Fruit fly (Drosophila melanogaster) whole organism, embryonic: ENCODE results near the gene witty.

Source experiments
- BEAF-32 ChIP-seq: fragments of 200-800 bp; sonication (Bioruptor generic); optimal IDR thresholded peaks from 3 replicates; lab custom pipeline; 2017; ENCODE audit warnings: missing biosample characterization, missing genetic modification characterization, mild to moderate bottlenecking, moderate library complexity, missing genetic modification reagents
- BtbVII ChIP-seq: fragments of 200-800 bp; sonication (Bioruptor generic); optimal IDR thresholded peaks from 3 replicates; lab custom pipeline; 2017; ENCODE audit warnings: missing biosample characterization, mild to moderate bottlenecking, missing genetic modification characterization
- CG10543 ChIP-seq: fragments of 200-800 bp; sonication (Bioruptor generic); optimal IDR thresholded peaks from 3 replicates; lab custom pipeline; 2017; ENCODE audit warnings: missing biosample characterization, mild to moderate bottlenecking, missing genetic modification characterization, moderate library complexity
- CG10565 ChIP-seq: fragments of 200-800 bp; sonication (Bioruptor generic); optimal IDR thresholded peaks from 3 replicates; lab custom pipeline; 2016; ENCODE audit warnings: missing biosample characterization, mild to moderate bottlenecking, missing genetic modification characterization
- CG11696 ChIP-seq: fragments of 200-800 bp; sonication (Bioruptor generic); IDR thresholded peaks from 2 replicates; pipeline ENCODE4 v1.3.6; 2022; ENCODE audit warnings: missing biosample characterization, missing genetic modification characterization
- CG12769 ChIP-seq: fragments of 200-800 bp; sonication (Bioruptor generic); optimal IDR thresholded peaks from 2 replicates; lab custom pipeline; 2019; ENCODE audit warnings: missing biosample characterization, mild to moderate bottlenecking, missing genetic modification characterization, moderate library complexity
- CG15011 ChIP-seq: fragments of 200-800 bp; sonication (Bioruptor generic); optimal IDR thresholded peaks from 3 replicates; lab custom pipeline; 2018; ENCODE audit warnings: missing biosample characterization, mild to moderate bottlenecking, missing genetic modification characterization
- CG1603 ChIP-seq: fragments of 200-800 bp; sonication (Bioruptor generic); optimal IDR thresholded peaks from 2 replicates; lab custom pipeline; 2019; ENCODE audit warnings: missing biosample characterization, mild to moderate bottlenecking, missing genetic modification characterization, moderate library complexity
- CG16813 ChIP-seq: fragments of 200-800 bp; sonication (Bioruptor generic); IDR thresholded peaks from 3 replicates; pipeline ENCODE4 v1.3.6; 2022; ENCODE audit warnings: missing biosample characterization, missing genetic modification characterization; ENCODE audit not compliant: partially characterized antibody
- CG17186 ChIP-seq: fragments of 200-800 bp; sonication (Bioruptor generic); optimal IDR thresholded peaks from 3 replicates; lab custom pipeline; 2017; ENCODE audit warnings: missing biosample characterization, missing genetic modification reagents, missing genetic modification characterization
- CG17359 ChIP-seq: fragments of 200-800 bp; sonication (Bioruptor generic); optimal IDR thresholded peaks from 3 replicates; lab custom pipeline; 2018; ENCODE audit warnings: missing biosample characterization, mild to moderate bottlenecking, missing genetic modification characterization, moderate library complexity
- CG18764 ChIP-seq: fragments of 200-800 bp; sonication (Bioruptor generic); optimal IDR thresholded peaks from 3 replicates; lab custom pipeline; 2016; ENCODE audit warnings: missing biosample characterization, missing genetic modification characterization
- CG31365 ChIP-seq: fragments of 200-800 bp; sonication (Bioruptor generic); optimal IDR thresholded peaks from 2 replicates; lab custom pipeline; 2018; ENCODE audit warnings: missing biosample characterization, mild to moderate bottlenecking, missing genetic modification characterization
- CG31441 ChIP-seq: fragments of 200-800 bp; sonication (Bioruptor generic); IDR thresholded peaks from 2 replicates; pipeline ENCODE4 v1.3.6; 2022; ENCODE audit warnings: missing biosample characterization, missing genetic modification characterization
- CG33213 ChIP-seq: fragments of 200-800 bp; sonication (Bioruptor generic); optimal IDR thresholded peaks from 3 replicates; lab custom pipeline; 2016; ENCODE audit warnings: missing biosample characterization, missing genetic modification characterization
- CG34422 ChIP-seq: fragments of 200-800 bp; sonication (Bioruptor generic); IDR thresholded peaks from 3 replicates; pipeline ENCODE4 v1.3.6; 2022; ENCODE audit warnings: missing biosample characterization, missing genetic modification characterization
- CG4360 ChIP-seq: fragments of 200-800 bp; sonication (Bioruptor generic); IDR thresholded peaks from 2 replicates; pipeline ENCODE4 v1.3.6; 2022; ENCODE audit warnings: missing biosample characterization, missing genetic modification characterization
- CG6854 ChIP-seq: fragments of 200-800 bp; sonication (Bioruptor generic); optimal IDR thresholded peaks from 3 replicates; lab custom pipeline; 2017; ENCODE audit warnings: missing biosample characterization, mild to moderate bottlenecking, missing genetic modification characterization
- CG7745 ChIP-seq: fragments of 200-800 bp; sonication (Bioruptor generic); optimal IDR thresholded peaks from 2 replicates; lab custom pipeline; 2018; ENCODE audit warnings: missing biosample characterization, mild to moderate bottlenecking, missing genetic modification characterization, moderate library complexity
- CG9609 ChIP-seq: fragments of 200-800 bp; sonication (Bioruptor generic); optimal IDR thresholded peaks from 3 replicates; lab custom pipeline; 2016; ENCODE audit warnings: missing biosample characterization, missing genetic modification characterization
- CG9932 ChIP-seq: fragments of 200-800 bp; sonication (Bioruptor generic); IDR thresholded peaks from 2 replicates; pipeline ENCODE4 v1.3.6; 2022; ENCODE audit warnings: missing biosample characterization, missing genetic modification characterization
- Drgx ChIP-seq: fragments of 200-800 bp; sonication (Bioruptor generic); IDR thresholded peaks from 2 replicates; pipeline ENCODE4 v1.3.6; 2022; ENCODE audit warnings: missing biosample characterization, missing genetic modification characterization
- Fer3 ChIP-seq: fragments of 200-800 bp; sonication (Bioruptor generic); optimal IDR thresholded peaks from 2 replicates; lab custom pipeline; 2018; ENCODE audit warnings: missing biosample characterization, mild to moderate bottlenecking, missing genetic modification characterization, moderate library complexity
- HLH4C ChIP-seq: fragments of 200-800 bp; sonication (Bioruptor generic); IDR thresholded peaks from 3 replicates; pipeline ENCODE4 v1.3.6; 2022; ENCODE audit warnings: missing biosample characterization, missing genetic modification characterization; ENCODE audit not compliant: partially characterized antibody
- HLH54F ChIP-seq: fragments of 200-800 bp; sonication (Bioruptor generic); optimal IDR thresholded peaks from 3 replicates; lab custom pipeline; 2016; ENCODE audit warnings: missing biosample characterization, missing genetic modification characterization
- Jarid2 ChIP-seq: fragments of 200-800 bp; sonication (Bioruptor generic); optimal IDR thresholded peaks from 3 replicates; lab custom pipeline; 2017; ENCODE audit warnings: mild to moderate bottlenecking, missing biosample characterization, missing genetic modification reagents, missing genetic modification characterization
- MBD-R2 ChIP-seq: fragments of 200-800 bp; sonication (Bioruptor generic); IDR thresholded peaks from 2 replicates; pipeline ENCODE4 v1.3.6; 2022; ENCODE audit warnings: missing biosample characterization, missing genetic modification characterization
- MESR4 ChIP-seq: fragments of 200-800 bp; sonication (Bioruptor generic); optimal IDR thresholded peaks from 2 replicates; lab custom pipeline; 2018; ENCODE audit warnings: missing biosample characterization, mild to moderate bottlenecking, missing genetic modification characterization, moderate library complexity
- NC2α ChIP-seq: fragments of 200-800 bp; sonication (Bioruptor generic); optimal IDR thresholded peaks from 2 replicates; lab custom pipeline; 2016; ENCODE audit warnings: missing biosample characterization, missing genetic modification characterization
- Nf-YB ChIP-seq: fragments of 200-800 bp; sonication (Bioruptor generic); optimal IDR thresholded peaks from 3 replicates; lab custom pipeline; 2019; ENCODE audit warnings: missing biosample characterization, mild to moderate bottlenecking, missing genetic modification characterization, moderate library complexity
- Rx ChIP-seq: fragments of 200-800 bp; sonication (Bioruptor generic); IDR thresholded peaks from 2 replicates; pipeline ENCODE4 v1.3.6; 2022; ENCODE audit warnings: missing biosample characterization, missing genetic modification characterization
- Sox102F ChIP-seq: fragments of 200-800 bp; sonication (Bioruptor generic); optimal IDR thresholded peaks from 2 replicates; lab custom pipeline; 2018; ENCODE audit warnings: missing biosample characterization, mild to moderate bottlenecking, missing genetic modification characterization, moderate library complexity
- Sry-δ ChIP-seq: fragments of 200-800 bp; sonication (Bioruptor generic); optimal IDR thresholded peaks from 2 replicates; lab custom pipeline; 2016; ENCODE audit warnings: missing biosample characterization, missing genetic modification characterization
- ac ChIP-seq: fragments of 200-800 bp; sonication (Bioruptor generic); optimal IDR thresholded peaks from 3 replicates; lab custom pipeline; 2017; ENCODE audit warnings: missing biosample characterization, mild to moderate bottlenecking, missing genetic modification characterization
- ase ChIP-seq: fragments of 200-800 bp; sonication (Bioruptor generic); IDR thresholded peaks from 3 replicates; pipeline ENCODE4 v1.3.6; 2022; ENCODE audit warnings: missing biosample characterization, missing genetic modification characterization
- corto ChIP-seq: fragments of 200-800 bp; sonication (Bioruptor generic); optimal IDR thresholded peaks from 2 replicates; lab custom pipeline; 2016; ENCODE audit warnings: missing biosample characterization, mild to moderate bottlenecking, missing genetic modification characterization, moderate library complexity
- dmrt99B ChIP-seq: fragments of 200-800 bp; sonication (Bioruptor generic); optimal IDR thresholded peaks from 2 replicates; lab custom pipeline; 2018; ENCODE audit warnings: missing biosample characterization, mild to moderate bottlenecking, missing genetic modification characterization, moderate library complexity
- fd102C ChIP-seq: fragments of 200-800 bp; sonication (Bioruptor generic); optimal IDR thresholded peaks from 2 replicates; lab custom pipeline; 2018; ENCODE audit warnings: missing biosample characterization, mild to moderate bottlenecking, missing genetic modification characterization, moderate library complexity
- gsb ChIP-seq: fragments of 200-800 bp; sonication (Bioruptor generic); IDR thresholded peaks from 2 replicates; pipeline ENCODE4 v1.3.6; 2022; ENCODE audit warnings: missing biosample characterization, missing genetic modification characterization
- insv ChIP-seq, 2 experiments: fragments of 200-800 bp; sonication (Bioruptor generic); optimal IDR thresholded peaks; 3 replicates each; lab custom pipeline; 2016 to 2018; ENCODE audit warnings: missing biosample characterization in 2 of 2, missing genetic modification characterization in 2 of 2
- jing ChIP-seq: fragments of 200-800 bp; sonication (Bioruptor generic); optimal IDR thresholded peaks from 2 replicates; lab custom pipeline; 2018; ENCODE audit warnings: missing biosample characterization, mild to moderate bottlenecking, missing genetic modification characterization
- lilli ChIP-seq: fragments of 200-800 bp; sonication (Bioruptor generic); optimal IDR thresholded peaks from 3 replicates; lab custom pipeline; 2016; ENCODE audit warnings: missing biosample characterization, missing genetic modification characterization
- lola ChIP-seq, 3 experiments: fragments of >200 bp in 2 of 3; fragments of 200-800 bp in 1 of 3; sonication (Bioruptor generic) in 1 of 3; optimal IDR thresholded peaks; 2 replicates each; lab custom pipeline; 2017 to 2019; ENCODE audit warnings: missing biosample characterization in 3 of 3, missing genetic modification characterization in 3 of 3, mild to moderate bottlenecking in 1 of 3, moderate library complexity in 1 of 3
- otp ChIP-seq: fragments of 200-800 bp; sonication (Bioruptor generic); IDR thresholded peaks from 3 replicates; pipeline ENCODE4, ENCODE4 v1.3.6; 2022; ENCODE audit warnings: missing biosample characterization, missing genetic modification characterization
- pnt ChIP-seq: fragments of 200-800 bp; sonication (Bioruptor generic); optimal IDR thresholded peaks from 3 replicates; lab custom pipeline; 2016; ENCODE audit warnings: missing biosample characterization, missing genetic modification characterization
- repo ChIP-seq: fragments of 200-800 bp; sonication (Bioruptor generic); optimal IDR thresholded peaks from 2 replicates; lab custom pipeline; 2016; ENCODE audit warnings: missing biosample characterization, missing genetic modification characterization
- row ChIP-seq: fragments of 200-800 bp; sonication (Bioruptor generic); IDR thresholded peaks from 3 replicates; pipeline ENCODE4 v1.3.6; 2022; ENCODE audit warnings: missing biosample characterization, missing genetic modification characterization
- ssp ChIP-seq: fragments of 200-800 bp; sonication (Bioruptor generic); IDR thresholded peaks from 2 replicates; pipeline ENCODE4 v1.3.6; 2022; ENCODE audit warnings: missing biosample characterization, missing genetic modification characterization
- ttk ChIP-seq: fragments of 200-800 bp; sonication (Bioruptor generic); IDR thresholded peaks from 2 replicates; pipeline ENCODE4 v2.1.2; 2022; ENCODE audit warnings: missing biosample characterization, missing genetic modification characterization
- wor ChIP-seq: fragments of 200-800 bp; sonication (Bioruptor generic); IDR thresholded peaks from 2 replicates; pipeline ENCODE4 v1.3.6; 2022; ENCODE audit warnings: missing biosample characterization, missing genetic modification characterization

Gene witty

DNA sequence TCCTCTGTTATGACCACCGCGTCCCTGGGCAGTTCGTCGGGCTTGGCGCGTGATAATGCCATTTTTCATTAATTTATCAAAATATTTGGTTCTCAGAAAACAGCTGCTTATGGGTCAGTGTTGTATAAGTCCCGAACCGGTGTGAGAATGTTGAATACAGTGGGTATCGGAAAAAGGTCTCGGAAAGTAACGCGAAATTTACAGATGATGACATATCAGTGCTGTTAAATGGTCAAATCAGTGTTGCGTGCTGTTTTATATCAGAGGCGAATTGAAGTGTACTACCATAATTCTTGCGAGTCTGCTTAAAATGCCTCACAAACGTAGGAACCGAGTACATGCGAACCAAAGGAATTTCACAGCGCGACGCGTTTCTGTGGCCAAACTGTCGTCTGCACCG, 44.6 kb downstream of the witty start, which contains the start of the genes CG13392 and Rcd4 (continued):
- TF ChIP-seq jing (GFP tag; lab: Kevin White, UChicago) (no peak), CG12769 (tag; lab: Kevin White, UChicago) (peak; percentile 72), CG10543 (GFP tag; lab: Kevin White, UChicago) (peak; percentile 61), otp (GFP tag; lab: Robert Waterston, UW) (peak; percentile 50; the same call in 2 of the 3 replicates), Jarid2 (no peak), dmrt99B (tag; lab: Kevin White, UChicago) (peak; percentile 21), Sry-δ (GFP tag; lab: Kevin White, UChicago) (peak; percentile 73), MESR4 (GFP tag; lab: Kevin White, UChicago) (peak; percentile 78), CG4360 (no peak), CG16813 (peak; percentile 57), Nf-YB (peak; percentile 11), CG9609 (GFP tag; lab: Kevin White, UChicago) (peak; percentile 74), CG33213 (peak; percentile 72), row (peak; percentile 66), Rx (no peak), HLH54F (GFP tag; lab: Kevin White, UChicago) (peak; percentile 81), CG18764 (GFP tag; lab: Kevin White, UChicago) (peak; percentile 70), fd102C (GFP tag; lab: Kevin White, UChicago) (no peak), gsb (GFP tag; lab: Robert Waterston, UW) (0 out of 2 replicates have a peak, but pooled peaks have one; percentile 13), ssp (GFP tag; lab: Robert Waterston, UW) (peak; percentile 32; the same call in 1 of the 2 replicates), NC2α (GFP tag; lab: Kevin White, UChicago) (peak; percentile 16), Drgx (GFP tag; lab: Robert Waterston, UW) (peak; percentile 45; the same call in 1 of the 2 replicates), MBD-R2 (GFP tag; lab: Robert Waterston, UW) (peak; percentile 95), HLH4C (GFP tag; lab: Robert Waterston, UW) (peak; percentile 35; the same call in 1 of the 3 replicates), CG6854 (GFP tag; lab: Kevin White, UChicago) (no peak), ac (GFP tag; lab: Kevin White, UChicago) (no peak), Fer3 (peak; percentile 73), CG7745 (tag; lab: Kevin White, UChicago) (no peak), CG9932 (peak; percentile 90), CG17186 (GFP tag; lab: Kevin White, UChicago) (peak; percentile 60), CG1603 (tag; lab: Kevin White, UChicago) (peak; percentile 85), CG11696 (no peak), ttk (GFP tag; lab: Robert Waterston, UW) (no peak), lola (GFP tag; optimal IDR thresholded peaks at IDR 0.05; lab: Kevin White, UChicago) (peak in 1 of 3 experiments; percentile 6), CG31365 (tag; lab: Kevin White, UChicago) (no peak), CG17359 (tag; lab: Kevin White, UChicago) (peak; percentile 56), corto (GFP tag; lab: Kevin White, UChicago) (peak; percentile 38), BtbVII (GFP tag; lab: Kevin White, UChicago) (no peak), insv (GFP tag; optimal IDR thresholded peaks at IDR 0.05; lab: Kevin White, UChicago) (peak in 1 of 2 experiments; percentile 42), CG15011 (GFP tag; lab: Kevin White, UChicago) (no peak), lilli (GFP tag; lab: Kevin White, UChicago) (peak; percentile 83), repo (peak; percentile 62), ase (GFP tag; lab: Robert Waterston, UW) (no peak), BEAF-32 (GFP tag; lab: Kevin White, UChicago) (peak; percentile 63), Sox102F (peak; percentile 16), CG10565 (GFP tag; lab: Kevin White, UChicago) (no peak), CG34422 (peak; percentile 91), pnt (GFP tag; lab: Kevin White, UChicago) (no peak), wor (GFP tag; lab: Robert Waterston, UW) (no peak), CG31441 (GFP tag; lab: Robert Waterston, UW) (no peak)
